Worm (Caenorhabditis elegans): Measurements from ENCODE around the gene Y38H8A.7.

- no peak for TF ChIP-seq blmp-1 (tag; optimal IDR thresholded peaks at IDR 0.05; ENCODE audit: insufficient read depth)
- TF ChIP-seq alr-1 (tag; optimal IDR thresholded peaks at IDR 0.05): no peak
- TF ChIP-seq ztf-4 (tag; optimal IDR thresholded peaks at IDR 0.05): no peak
- TF ChIP-seq ZK546.5 (tag; optimal IDR thresholded peaks at IDR 0.05): no peak
- TF ChIP-seq F13H6.1 (tag; optimal IDR thresholded peaks at IDR 0.05): no peak
- TF ChIP-seq C34F6.9 (tag; optimal IDR thresholded peaks at IDR 0.05): no peak
- TF ChIP-seq dmd-4 (tag; optimal IDR thresholded peaks at IDR 0.05): no peak
- TF ChIP-seq nhr-77 (tag; optimal IDR thresholded peaks at IDR 0.05): no peak
- no peak for TF ChIP-seq egl-27 (tag; optimal IDR thresholded peaks at IDR 0.05)
- TF ChIP-seq nhr-237 (tag; optimal IDR thresholded peaks at IDR 0.05): no peak
- TF ChIP-seq zag-1 (tag; optimal IDR thresholded peaks at IDR 0.05): no peak
- TF ChIP-seq snpc-4 (tag; optimal IDR thresholded peaks at IDR 0.05): no peak
Measured at ce11 chrIV:13445275-13445674, 10.0 kb upstream of the Y38H8A.7 start, which contains the start of gene mam-3.
